Fruit fly (Drosophila melanogaster): ENCODE data around the gene Tsp74F.

DNA sequence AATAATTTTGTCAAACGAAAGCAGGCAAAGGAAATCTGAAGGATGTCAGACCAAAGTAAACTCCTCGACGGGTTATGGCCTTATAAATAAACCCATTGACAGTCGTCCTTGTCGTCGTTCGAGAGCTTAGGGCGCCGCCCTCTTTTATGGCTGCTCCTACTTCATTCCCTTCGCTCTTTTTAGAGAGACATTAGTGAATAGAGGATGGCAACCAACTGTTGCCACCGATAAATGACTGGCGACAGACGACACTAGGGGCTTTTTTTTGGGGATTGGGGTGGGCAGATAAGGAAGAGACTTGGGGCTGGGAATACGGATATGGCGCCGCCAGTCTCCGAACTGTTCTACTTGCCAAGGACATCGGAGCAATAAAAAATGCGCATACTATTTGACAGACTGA, 46.8 kb upstream of the Tsp74F start:
- TF ChIP-seq pan (optimal IDR thresholded peaks at IDR 0.05) = no peak
- TF ChIP-seq psq (optimal IDR thresholded peaks at IDR 0.05) = no peak
